Fruit fly (Drosophila melanogaster) whole organism, embryonic: ENCODE results near the gene nkt.

Experiments
- Adf1 ChIP-seq: fragments of 200-800 bp; sonication (Bioruptor generic); IDR thresholded peaks from 2 replicates; pipeline ENCODE4 v1.3.6; 2022; ENCODE audit warnings: missing biosample characterization, missing genetic modification characterization
- Atf3 ChIP-seq: fragments of 200-800 bp; sonication (Bioruptor generic); optimal IDR thresholded peaks from 3 replicates; lab custom pipeline; 2016; ENCODE audit warnings: missing biosample characterization, missing genetic modification characterization
- CG10321 ChIP-seq: fragments of 200-800 bp; sonication (Bioruptor generic); IDR thresholded peaks from 2 replicates; pipeline ENCODE4 v1.3.6; 2022; ENCODE audit warnings: missing biosample characterization, missing genetic modification characterization
- CG10462 ChIP-seq: fragments of 200-800 bp; sonication (Bioruptor generic); optimal IDR thresholded peaks from 2 replicates; lab custom pipeline; 2016; ENCODE audit warnings: missing biosample characterization, missing genetic modification characterization
- CG10543 ChIP-seq: fragments of 200-800 bp; sonication (Bioruptor generic); optimal IDR thresholded peaks from 3 replicates; lab custom pipeline; 2017; ENCODE audit warnings: missing biosample characterization, mild to moderate bottlenecking, missing genetic modification characterization, moderate library complexity
- CG15514 ChIP-seq: fragments of 200-800 bp; sonication (Bioruptor generic); optimal IDR thresholded peaks from 3 replicates; lab custom pipeline; 2017; ENCODE audit warnings: missing biosample characterization, missing genetic modification characterization, mild to moderate bottlenecking, moderate library complexity, missing genetic modification reagents
- CG15696 ChIP-seq: fragments of 200-800 bp; sonication (Bioruptor generic); optimal IDR thresholded peaks from 2 replicates; lab custom pipeline; 2019; ENCODE audit warnings: missing biosample characterization, mild to moderate bottlenecking, missing genetic modification characterization, moderate library complexity
- CG17186 ChIP-seq: fragments of 200-800 bp; sonication (Bioruptor generic); optimal IDR thresholded peaks from 3 replicates; lab custom pipeline; 2017; ENCODE audit warnings: missing biosample characterization, missing genetic modification reagents, missing genetic modification characterization
- CG17359 ChIP-seq: fragments of 200-800 bp; sonication (Bioruptor generic); optimal IDR thresholded peaks from 3 replicates; lab custom pipeline; 2018; ENCODE audit warnings: missing biosample characterization, mild to moderate bottlenecking, missing genetic modification characterization, moderate library complexity
- CG2199 ChIP-seq: fragments of 200-800 bp; sonication (Bioruptor generic); IDR thresholded peaks from 3 replicates; pipeline ENCODE4 v1.3.6; 2022; ENCODE audit warnings: missing biosample characterization, missing genetic modification characterization
- CG31441 ChIP-seq: fragments of 200-800 bp; sonication (Bioruptor generic); IDR thresholded peaks from 2 replicates; pipeline ENCODE4 v1.3.6; 2022; ENCODE audit warnings: missing biosample characterization, missing genetic modification characterization
- CG3995 ChIP-seq: fragments of 200-800 bp; sonication (Bioruptor generic); optimal IDR thresholded peaks from 3 replicates; lab custom pipeline; 2016; ENCODE audit warnings: missing biosample characterization, missing genetic modification characterization
- CG7372 ChIP-seq: fragments of 200-800 bp; sonication (Bioruptor generic); IDR thresholded peaks from 2 replicates; pipeline ENCODE4 v1.3.6; 2022; ENCODE audit warnings: missing biosample characterization, missing genetic modification characterization
- CG8281 ChIP-seq: fragments of 200-800 bp; sonication (Bioruptor generic); optimal IDR thresholded peaks from 2 replicates; lab custom pipeline; 2018; ENCODE audit warnings: missing biosample characterization, mild to moderate bottlenecking, missing genetic modification characterization, moderate library complexity
- CG9817 ChIP-seq: fragments of 200-800 bp; sonication (Bioruptor generic); optimal IDR thresholded peaks from 2 replicates; lab custom pipeline; 2018; ENCODE audit warnings: missing biosample characterization, mild to moderate bottlenecking, missing genetic modification characterization, moderate library complexity
- CG9932 ChIP-seq: fragments of 200-800 bp; sonication (Bioruptor generic); IDR thresholded peaks from 2 replicates; pipeline ENCODE4 v1.3.6; 2022; ENCODE audit warnings: missing biosample characterization, missing genetic modification characterization
- Dbx ChIP-seq: fragments of 200-800 bp; sonication (Bioruptor generic); IDR thresholded peaks from 3 replicates; pipeline ENCODE4 v1.3.6; 2022; ENCODE audit warnings: missing biosample characterization, missing genetic modification characterization
- Dek ChIP-seq: fragments of 200-800 bp; sonication (Bioruptor generic); optimal IDR thresholded peaks from 3 replicates; lab custom pipeline; 2019; ENCODE audit warnings: missing biosample characterization, mild to moderate bottlenecking, missing genetic modification characterization, moderate library complexity
- E2f2 ChIP-seq: fragments of 200-800 bp; sonication (Bioruptor generic); IDR thresholded peaks from 2 replicates; pipeline ENCODE4 v1.3.6; 2022; ENCODE audit warnings: missing biosample characterization, missing genetic modification characterization
- Ets97D ChIP-seq: fragments of 200-800 bp; sonication (Bioruptor generic); optimal IDR thresholded peaks from 3 replicates; lab custom pipeline; 2016; ENCODE audit warnings: missing biosample characterization, missing genetic modification characterization
- Fer2 ChIP-seq: fragments of 200-800 bp; sonication (Bioruptor generic); optimal IDR thresholded peaks from 2 replicates; lab custom pipeline; 2018; ENCODE audit warnings: missing biosample characterization, mild to moderate bottlenecking, missing genetic modification characterization, moderate library complexity
- Hey ChIP-seq: fragments of 200-800 bp; sonication (Bioruptor generic); optimal IDR thresholded peaks from 3 replicates; lab custom pipeline; 2018; ENCODE audit warnings: missing biosample characterization, mild to moderate bottlenecking, missing genetic modification characterization
- Mad ChIP-seq: fragments of 200-800 bp; sonication (Bioruptor generic); optimal IDR thresholded peaks from 2 replicates; lab custom pipeline; 2016; ENCODE audit warnings: missing biosample characterization, missing genetic modification characterization
- Max ChIP-seq: fragments of 200-800 bp; sonication (Bioruptor generic); optimal IDR thresholded peaks from 2 replicates; lab custom pipeline; 2016; ENCODE audit warnings: missing biosample characterization, mild to moderate bottlenecking, missing genetic modification characterization
- NC2α ChIP-seq: fragments of 200-800 bp; sonication (Bioruptor generic); optimal IDR thresholded peaks from 2 replicates; lab custom pipeline; 2016; ENCODE audit warnings: missing biosample characterization, missing genetic modification characterization
- ab ChIP-seq: fragments of 200-800 bp; sonication (Bioruptor generic); optimal IDR thresholded peaks from 2 replicates; lab custom pipeline; 2016; ENCODE audit warnings: missing biosample characterization, missing genetic modification characterization
- al ChIP-seq: fragments of 200-800 bp; sonication (Bioruptor generic); IDR thresholded peaks from 2 replicates; pipeline ENCODE4 v1.3.6; 2022; ENCODE audit warnings: missing biosample characterization, missing genetic modification characterization
- bigmax ChIP-seq: fragments of 200-800 bp; sonication (Bioruptor generic); optimal IDR thresholded peaks from 2 replicates; lab custom pipeline; 2018; ENCODE audit warnings: missing biosample characterization, mild to moderate bottlenecking, missing genetic modification characterization
- cas ChIP-seq: fragments of 200-800 bp; sonication (Bioruptor generic); IDR thresholded peaks from 2 replicates; pipeline ENCODE4 v1.3.6; 2022; ENCODE audit warnings: missing biosample characterization, missing genetic modification characterization
- dati ChIP-seq: fragments of 200-800 bp; sonication (Bioruptor generic); IDR thresholded peaks from 2 replicates; pipeline ENCODE4 v1.3.6; 2022; ENCODE audit warnings: missing biosample characterization, missing genetic modification characterization
- ewg ChIP-seq: fragments of 200-800 bp; sonication (Bioruptor generic); optimal IDR thresholded peaks from 3 replicates; lab custom pipeline; 2017; ENCODE audit warnings: mild to moderate bottlenecking, missing biosample characterization, missing genetic modification reagents, missing genetic modification characterization
- eyg ChIP-seq: fragments of 200-800 bp; sonication (Bioruptor generic); optimal IDR thresholded peaks from 3 replicates; lab custom pipeline; 2016; ENCODE audit warnings: missing biosample characterization, missing genetic modification characterization
- fd96Cb ChIP-seq: fragments of 200-800 bp; sonication (Bioruptor generic); optimal IDR thresholded peaks from 2 replicates; lab custom pipeline; 2018; ENCODE audit warnings: missing biosample characterization, mild to moderate bottlenecking, missing genetic modification characterization, moderate library complexity
- gfzf ChIP-seq: fragments of 200-800 bp; sonication (Bioruptor generic); optimal IDR thresholded peaks from 2 replicates; lab custom pipeline; 2016; ENCODE audit warnings: missing biosample characterization, mild to moderate bottlenecking, missing genetic modification characterization, moderate library complexity
- hb ChIP-seq: fragments of 200-800 bp; sonication (Bioruptor generic); IDR thresholded peaks from 3 replicates; pipeline ENCODE4 v1.3.6; 2022; ENCODE audit warnings: missing biosample characterization, missing genetic modification characterization; ENCODE audit not compliant: partially characterized antibody
- insv ChIP-seq, 2 experiments: fragments of 200-800 bp; sonication (Bioruptor generic); optimal IDR thresholded peaks; 3 replicates each; lab custom pipeline; 2016 to 2018; ENCODE audit warnings: missing biosample characterization in 2 of 2, missing genetic modification characterization in 2 of 2
- lab ChIP-seq: fragments of 200-800 bp; sonication (Bioruptor generic); optimal IDR thresholded peaks from 3 replicates; lab custom pipeline; 2017; ENCODE audit warnings: missing biosample characterization, missing genetic modification characterization, mild to moderate bottlenecking, moderate library complexity, missing genetic modification reagents
- lbe ChIP-seq: fragments of 200-800 bp; sonication (Bioruptor generic); optimal IDR thresholded peaks from 2 replicates; lab custom pipeline; 2016; ENCODE audit warnings: missing biosample characterization, mild to moderate bottlenecking, missing genetic modification characterization
- lmd ChIP-seq: fragments of 200-800 bp; sonication (Bioruptor generic); IDR thresholded peaks from 2 replicates; pipeline ENCODE4 v1.3.6; 2022; ENCODE audit warnings: missing biosample characterization, missing genetic modification characterization
- luna ChIP-seq: fragments of 200-800 bp; sonication (Bioruptor generic); optimal IDR thresholded peaks from 2 replicates; lab custom pipeline; 2016; ENCODE audit warnings: missing biosample characterization, missing genetic modification characterization
- p53 ChIP-seq: fragments of 200-800 bp; sonication (Bioruptor generic); optimal IDR thresholded peaks from 2 replicates; lab custom pipeline; 2016; ENCODE audit warnings: missing biosample characterization, missing genetic modification characterization
- row ChIP-seq: fragments of 200-800 bp; sonication (Bioruptor generic); IDR thresholded peaks from 3 replicates; pipeline ENCODE4 v1.3.6; 2022; ENCODE audit warnings: missing biosample characterization, missing genetic modification characterization
- sd ChIP-seq: fragments of 200-800 bp; sonication (Bioruptor generic); optimal IDR thresholded peaks from 3 replicates; lab custom pipeline; 2018; ENCODE audit warnings: missing biosample characterization, mild to moderate bottlenecking, missing genetic modification characterization, moderate library complexity
- slbo ChIP-seq: fragments of 200-800 bp; sonication (Bioruptor generic); IDR thresholded peaks from 2 replicates; pipeline ENCODE4 v1.3.6; 2022; ENCODE audit warnings: missing biosample characterization, missing genetic modification characterization
- stc ChIP-seq: fragments of 200-800 bp; sonication (Bioruptor generic); IDR thresholded peaks from 2 replicates; pipeline ENCODE4 v1.3.6; 2022; ENCODE audit warnings: missing biosample characterization, missing genetic modification characterization
- sug ChIP-seq: fragments of 200-800 bp; optimal IDR thresholded peaks from 2 replicates; lab custom pipeline; 2019; ENCODE audit warnings: missing biosample characterization, mild to moderate bottlenecking, missing genetic modification characterization, moderate library complexity
- tup ChIP-seq: fragments of 200-800 bp; sonication (Bioruptor generic); optimal IDR thresholded peaks from 2 replicates; lab custom pipeline; 2016; ENCODE audit warnings: missing biosample characterization, mild to moderate bottlenecking, missing genetic modification characterization, moderate library complexity
- twi ChIP-seq: fragments of 200-800 bp; optimal IDR thresholded peaks from 2 replicates; lab custom pipeline; 2019; ENCODE audit warnings: missing biosample characterization, mild to moderate bottlenecking, missing genetic modification characterization, moderate library complexity
- wor ChIP-seq: fragments of 200-800 bp; sonication (Bioruptor generic); IDR thresholded peaks from 2 replicates; pipeline ENCODE4 v1.3.6; 2022; ENCODE audit warnings: missing biosample characterization, missing genetic modification characterization
- zen ChIP-seq: fragments of 200-800 bp; sonication (Bioruptor generic); optimal IDR thresholded peaks from 3 replicates; lab custom pipeline; 2018; ENCODE audit warnings: missing biosample characterization, mild to moderate bottlenecking, missing genetic modification characterization, moderate library complexity

Gene nkt

DNA sequence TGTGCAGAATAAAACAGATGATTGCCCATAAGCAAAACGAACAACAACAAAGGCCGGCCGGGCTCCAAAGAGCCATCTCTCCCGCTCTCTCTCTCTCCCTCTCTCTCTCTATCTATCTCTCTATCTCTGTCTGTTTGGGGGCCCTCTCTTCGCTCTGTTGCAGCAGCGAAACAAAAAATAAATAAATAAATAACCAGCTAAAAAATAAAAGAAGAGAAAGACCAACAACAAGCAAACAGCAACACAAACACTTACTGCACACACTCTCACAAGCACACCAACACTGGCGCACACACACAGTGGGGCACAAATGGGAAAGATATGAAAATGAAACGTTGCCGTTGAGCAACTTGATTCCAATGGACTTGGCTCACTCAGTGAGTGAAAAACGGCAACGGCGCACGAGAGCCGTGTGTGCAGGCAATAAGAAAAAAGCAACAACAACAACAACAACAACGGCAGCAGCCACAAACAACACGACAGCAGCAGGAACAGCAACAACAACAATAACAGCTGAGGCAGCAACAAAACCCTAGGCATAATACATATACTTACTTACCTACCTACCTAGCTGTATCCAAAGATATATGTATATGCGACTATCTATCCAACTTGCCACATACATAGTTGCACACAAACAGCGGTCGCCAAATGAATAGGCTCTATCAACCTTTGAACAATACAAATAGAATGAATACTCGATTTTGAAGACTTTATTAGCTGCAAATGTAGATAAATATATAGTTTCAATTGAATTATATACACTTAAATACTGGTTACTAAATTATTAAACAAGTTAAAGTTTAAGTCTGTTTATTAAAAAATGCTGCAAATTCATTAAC lies 45.1 kb downstream of the nkt start (continued):
- TF ChIP-seq CG2199 (GFP tag; lab: Robert Waterston, UW) (peak; percentile 84; the same call in 1 of the 3 replicates), lmd (no peak), CG9817 (tag; lab: Kevin White, UChicago) (no peak), CG9932 (no peak), ewg (GFP tag; lab: Kevin White, UChicago) (no peak), sd (tag; lab: Kevin White, UChicago) (peak; percentile 9), Fer2 (tag; lab: Kevin White, UChicago) (no peak), E2f2 (GFP tag; lab: Robert Waterston, UW) (no peak), CG10543 (GFP tag; lab: Kevin White, UChicago) (peak; percentile 40), lab (GFP tag; lab: Kevin White, UChicago) (peak; percentile 69), Ets97D (GFP tag; lab: Kevin White, UChicago) (no peak), Adf1 (GFP tag; lab: Robert Waterston, UW) (peak; percentile 51; the same call in 1 of the 2 replicates), wor (GFP tag; lab: Robert Waterston, UW) (no peak), Dbx (GFP tag; lab: Robert Waterston, UW) (0 out of 3 replicates have a peak, but pooled peaks have one; percentile 43), insv (GFP tag; optimal IDR thresholded peaks at IDR 0.05; lab: Kevin White, UChicago) (peak in 1 of 2 experiments; percentile 62), row (GFP tag; lab: Robert Waterston, UW) (peak; percentile 29; the same call in 2 of the 3 replicates), Atf3 (GFP tag; lab: Kevin White, UChicago) (no peak), NC2α (GFP tag; lab: Kevin White, UChicago) (peak; percentile 53), dati (GFP tag; lab: Robert Waterston, UW) (no peak), p53 (GFP tag; lab: Kevin White, UChicago) (no peak), fd96Cb (tag; lab: Kevin White, UChicago) (peak; percentile 24), lbe (GFP tag; lab: Kevin White, UChicago) (peak; percentile 69), sug (peak; percentile 71), slbo (GFP tag; lab: Robert Waterston, UW) (no peak), CG31441 (no peak), tup (no peak), CG10321 (GFP tag; lab: Robert Waterston, UW) (no peak), stc (GFP tag; lab: Robert Waterston, UW) (no peak), CG10462 (GFP tag; lab: Kevin White, UChicago) (no peak), CG17186 (GFP tag; lab: Kevin White, UChicago) (no peak), bigmax (GFP tag; lab: Kevin White, UChicago) (no peak), al (no peak), luna (GFP tag; lab: Kevin White, UChicago) (no peak), CG17359 (tag; lab: Kevin White, UChicago) (no peak), zen (tag; lab: Kevin White, UChicago) (peak; percentile 30), Hey (no peak), CG7372 (GFP tag; lab: Robert Waterston, UW) (no peak), CG8281 (tag; lab: Kevin White, UChicago) (no peak), Dek (tag; lab: Kevin White, UChicago) (no peak), CG15514 (peak; percentile 14), eyg (GFP tag; lab: Kevin White, UChicago) (no peak), CG3995 (GFP tag; lab: Kevin White, UChicago) (no peak), CG15696 (tag; lab: Kevin White, UChicago) (peak; percentile 8), gfzf (GFP tag; lab: Kevin White, UChicago) (no peak), cas (GFP tag; lab: Robert Waterston, UW) (no peak), Max (GFP tag; lab: Kevin White, UChicago) (no peak), hb (no peak), ab (GFP tag; lab: Kevin White, UChicago) (no peak), Mad (GFP tag; lab: Kevin White, UChicago) (no peak), twi (tag; lab: Kevin White, UChicago) (no peak)
